Fruit fly (Drosophila melanogaster) whole organism, wandering third instar larva: ENCODE measurements around the gene CG17344.

Experiments
- CG32264 ChIP-seq: fragments of 200-800 bp; sonication (Bioruptor generic); optimal IDR thresholded peaks from 2 replicates; lab custom pipeline; 2016; ENCODE audit warnings: missing biosample characterization, missing genetic modification characterization
- CrebA ChIP-seq: fragments of 200-800 bp; sonication (Bioruptor generic); optimal IDR thresholded peaks from 2 replicates; lab custom pipeline; 2016; ENCODE audit warnings: missing biosample characterization, mild to moderate bottlenecking, missing genetic modification characterization, borderline replicate concordance
- Dfd ChIP-seq: fragments of >200 bp; optimal IDR thresholded peaks from 2 replicates; lab custom pipeline; 2017; ENCODE audit warnings: missing biosample characterization, missing genetic modification characterization
- Dif ChIP-seq: fragments of 200-275, 200-300 bp; sonication (Bioruptor generic); optimal IDR thresholded peaks from 2 replicates; lab custom pipeline; 2018; ENCODE audit warnings: missing biosample characterization, missing genetic modification characterization; ENCODE audit not compliant: partially characterized antibody
- GATAd ChIP-seq: sonication (Bioruptor generic); optimal IDR thresholded peaks from 2 replicates; lab custom pipeline; 2016; ENCODE audit warnings: missing biosample characterization, missing genetic modification characterization
- Hr83 ChIP-seq: fragments of 200-300 bp; sonication (Bioruptor generic); optimal IDR thresholded peaks from 2 replicates; lab custom pipeline; 2016; ENCODE audit warnings: missing biosample characterization, mild to moderate bottlenecking, missing genetic modification characterization, moderate library complexity; ENCODE audit not compliant: poor library complexity, severe bottlenecking
- Rel ChIP-seq, 2 experiments: fragments of 200-800 bp; sonication (Bioruptor generic) in 1 of 2; optimal IDR thresholded peaks; 2 replicates in 1 of 2; 3 replicates in 1 of 2; lab custom pipeline; 2016 to 2019; ENCODE audit warnings: mild to moderate bottlenecking in 2 of 2, missing biosample characterization in 2 of 2, missing genetic modification characterization in 2 of 2, moderate library complexity in 1 of 2
- Sp1 ChIP-seq: fragments of 200-800 bp; sonication (Bioruptor generic); optimal IDR thresholded peaks from 3 replicates; lab custom pipeline; 2019; ENCODE audit warnings: missing biosample characterization, mild to moderate bottlenecking, missing genetic modification characterization, moderate library complexity
- br ChIP-seq: fragments of 200-800 bp; sonication (Bioruptor generic); optimal IDR thresholded peaks from 2 replicates; lab custom pipeline; 2016; ENCODE audit warnings: missing biosample characterization, missing genetic modification characterization
- brk ChIP-seq: fragments of 200-800 bp; sonication (Bioruptor generic); optimal IDR thresholded peaks from 2 replicates; lab custom pipeline; 2016; ENCODE audit warnings: missing biosample characterization, mild to moderate bottlenecking, missing genetic modification characterization
- dmrt93B ChIP-seq: fragments of 200-800 bp; sonication (Bioruptor generic); optimal IDR thresholded peaks from 2 replicates; lab custom pipeline; 2018; ENCODE audit warnings: missing biosample characterization, mild to moderate bottlenecking, missing genetic modification characterization
- ey ChIP-seq: fragments of 200-800 bp; sonication (Bioruptor generic); optimal IDR thresholded peaks from 2 replicates; lab custom pipeline; 2016; ENCODE audit warnings: missing biosample characterization, missing genetic modification characterization
- tai ChIP-seq: sonication (Bioruptor generic); optimal IDR thresholded peaks from 2 replicates; lab custom pipeline; 2016; ENCODE audit warnings: missing biosample characterization, missing genetic modification characterization
- usp ChIP-seq: fragments of >200 bp; optimal IDR thresholded peaks from 2 replicates; lab custom pipeline; 2017; ENCODE audit warnings: missing biosample characterization, missing genetic modification characterization

DNA sequence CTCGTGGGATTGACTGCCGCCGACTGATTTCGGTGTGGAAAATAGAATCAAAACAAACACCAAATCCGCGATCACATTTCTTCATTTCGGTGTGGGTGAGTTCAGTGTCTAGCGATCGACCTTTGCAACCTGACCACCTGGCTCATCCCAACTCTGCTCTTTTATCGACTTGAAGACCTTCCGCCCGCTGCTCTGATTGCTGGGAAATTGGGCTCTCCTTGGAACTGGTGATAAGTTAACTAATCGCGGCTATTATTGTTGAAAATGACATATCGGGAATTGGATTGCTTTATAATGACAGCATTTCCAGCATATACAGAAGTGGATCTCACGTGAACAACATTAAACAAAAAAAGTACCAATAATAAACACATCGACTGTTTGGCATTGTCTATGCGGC lies 4.5 kb upstream of the CG17344 start:
- TF ChIP-seq CG32264 (GFP tag; lab: Kevin White, UChicago) (no peak), usp (no peak), brk (GFP tag; lab: Kevin White, UChicago) (no peak), ey (no peak), tai (GFP tag; lab: Kevin White, UChicago) (no peak), br (no peak), CrebA (GFP tag; lab: Kevin White, UChicago) (no peak), Dfd (GFP tag; lab: Kevin White, UChicago) (no peak), Sp1 (GFP tag; lab: Kevin White, UChicago) (no peak), Rel (GFP tag; optimal IDR thresholded peaks at IDR 0.05; lab: Kevin White, UChicago) (no peak), Rel (tag; optimal IDR thresholded peaks at IDR 0.05; lab: Kevin White, UChicago) (no peak), Hr83 (GFP tag; lab: Kevin White, UChicago) (no peak), GATAd (no peak), Dif (no peak), dmrt93B (GFP tag; lab: Kevin White, UChicago) (no peak)
